Worm (Caenorhabditis elegans) whole organism, L3 larva: ENCODE measurements around the gene clp-4.

Experiments used
- ceh-9 ChIP-seq: sonication (generic microtip); optimal IDR thresholded peaks from 2 replicates; lab custom pipeline; 2018; ENCODE audit warnings: missing biosample characterization, missing genetic modification characterization
- elt-2 ChIP-seq: sonication (generic microtip); optimal IDR thresholded peaks from 2 replicates; lab custom pipeline; 2016; ENCODE audit warnings: missing genetic modification reagents, mild to moderate bottlenecking, missing genetic modification characterization, missing compliant biosample characterization
- mdl-1 ChIP-seq: fragments of 150-350 bp; optimal IDR thresholded peaks from 2 replicates; lab custom pipeline; 2014; ENCODE audit warnings: missing biosample characterization, missing genetic modification characterization
- nfya-1 ChIP-seq: sonication (generic microtip); optimal IDR thresholded peaks from 2 replicates; lab custom pipeline; 2017; ENCODE audit warnings: missing genetic modification characterization, mild to moderate bottlenecking, missing compliant biosample characterization, antibody characterized with exemption, moderate library complexity; ENCODE audit not compliant: insufficient read depth
- nhr-237 ChIP-seq: fragments of 150-350 bp; optimal IDR thresholded peaks from 2 replicates; lab custom pipeline; 2014; ENCODE audit warnings: missing biosample characterization, missing genetic modification characterization
- nhr-25 ChIP-seq: sonication (generic microtip); optimal IDR thresholded peaks from 2 replicates; lab custom pipeline; 2017; ENCODE audit warnings: missing biosample characterization, missing genetic modification characterization
- snpc-4 ChIP-seq: fragments of 150-350 bp; optimal IDR thresholded peaks from 2 replicates; lab custom pipeline; 2014; ENCODE audit warnings: missing biosample characterization, missing genetic modification characterization
- tbx-2 ChIP-seq: sonication (generic microtip); optimal IDR thresholded peaks from 2 replicates; lab custom pipeline; 2016; ENCODE audit warnings: mild to moderate bottlenecking, missing genetic modification characterization, missing compliant biosample characterization
- unc-62 ChIP-seq: fragments of 150-350 bp; sonication (generic microtip); optimal IDR thresholded peaks from 4 replicates; lab custom pipeline; 2014; ENCODE audit warnings: missing biosample characterization, missing genetic modification reagents, missing genetic modification characterization
- zag-1 ChIP-seq: fragments of 150-350 bp; optimal IDR thresholded peaks from 2 replicates; lab custom pipeline; 2014; ENCODE audit warnings: missing biosample characterization, missing genetic modification characterization
- ztf-11 ChIP-seq: fragments of 150-350 bp; optimal IDR thresholded peaks from 2 replicates; lab custom pipeline; 2014; ENCODE audit warnings: missing biosample characterization, missing genetic modification characterization
- ztf-4 ChIP-seq: fragments of 150-350 bp; optimal IDR thresholded peaks from 2 replicates; lab custom pipeline; 2014; ENCODE audit warnings: missing biosample characterization, missing genetic modification characterization

- no peak for TF ChIP-seq nhr-25 (tag; lab: Kevin White, UChicago)
- TF ChIP-seq mdl-1 (tag; lab: Kevin White, UChicago): no peak
- no peak for TF ChIP-seq unc-62 (GFP tag; lab: Kevin White, UChicago)
- no peak for TF ChIP-seq nhr-237
- TF ChIP-seq nfya-1 (tag; lab: Kevin White, UChicago): no peak
- TF ChIP-seq elt-2 (tag; lab: Kevin White, UChicago): no peak
- TF ChIP-seq snpc-4 (tag; lab: Kevin White, UChicago): no peak
- no peak for TF ChIP-seq ztf-11
- no peak for TF ChIP-seq ztf-4 (tag; lab: Kevin White, UChicago)
- no peak for TF ChIP-seq zag-1
- no peak for TF ChIP-seq tbx-2 (tag; lab: Kevin White, UChicago)
- no peak for TF ChIP-seq ceh-9 (tag; lab: Kevin White, UChicago)
These were observed 38.6 kb upstream of the clp-4 start for ce11 chrIII:1856679-1857078.
